Fruit fly (Drosophila melanogaster): ENCODE data around the gene Fum3.
A peak's percentile ranks its signal among the peaks of the same experiment; 100 is the strongest.

Fum3 gene

dm6 chr3L:11491222-11491873, 25.7 kb upstream of the Fum3 start (continued):
- TF ChIP-seq fd3F (GFP tag; optimal IDR thresholded peaks at IDR 0.05) = peak; percentile 65
- no peak for TF ChIP-seq CG10565 (GFP tag; optimal IDR thresholded peaks at IDR 0.05)
- peak; percentile 89 for TF ChIP-seq Med (GFP tag)
- TF ChIP-seq sr (GFP tag; IDR thresholded peaks at IDR 0.05) = no peak
- TF ChIP-seq gcm (GFP tag; optimal IDR thresholded peaks at IDR 0.05) = no peak
- TF ChIP-seq pros (GFP tag; optimal IDR thresholded peaks at IDR 0.05) = peak; percentile 57
- TF ChIP-seq jigr1 (GFP tag; IDR thresholded peaks at IDR 0.05) = no peak
- peak; percentile 23 for TF ChIP-seq CG6813 (GFP tag; optimal IDR thresholded peaks at IDR 0.05)
- no peak for TF ChIP-seq unc-4 (GFP tag; IDR thresholded peaks at IDR 0.05; ENCODE audit: partially characterized antibody)
- TF ChIP-seq tll (GFP tag; optimal IDR thresholded peaks at IDR 0.05) = peak in 1 of 2 experiments; percentile 24
- TF ChIP-seq CG6765 (GFP tag; optimal IDR thresholded peaks at IDR 0.05) = no peak
- TF ChIP-seq Rfx (GFP tag; IDR thresholded peaks at IDR 0.05) = peak; percentile 77
- TF ChIP-seq trh (GFP tag; optimal IDR thresholded peaks at IDR 0.05) = no peak
- TF ChIP-seq Fer3 (tag; optimal IDR thresholded peaks at IDR 0.05) = peak; percentile 72
- peak; percentile 70 for TF ChIP-seq CG2712 (tag; optimal IDR thresholded peaks at IDR 0.05)
- peak; percentile 43; the same call in 1 of the 2 replicates for TF ChIP-seq CG31441 (GFP tag; IDR thresholded peaks at IDR 0.05)
- TF ChIP-seq Hsf (GFP tag; optimal IDR thresholded peaks at IDR 0.05) = peak; percentile 43
- peak; percentile 50 for TF ChIP-seq fd96Cb (tag; optimal IDR thresholded peaks at IDR 0.05)
- peak; percentile 6 for TF ChIP-seq CG8388 (GFP tag; optimal IDR thresholded peaks at IDR 0.05)
- TF ChIP-seq HHEX (GFP tag; optimal IDR thresholded peaks at IDR 0.05) = peak; percentile 48
- TF ChIP-seq schlank (tag; optimal IDR thresholded peaks at IDR 0.05) = peak; percentile 8
- no peak for TF ChIP-seq CG8089 (GFP tag; optimal IDR thresholded peaks at IDR 0.05)
- no peak for TF ChIP-seq CG10462 (GFP tag; optimal IDR thresholded peaks at IDR 0.05)
- peak; percentile 31 for TF ChIP-seq mirr (GFP tag; optimal IDR thresholded peaks at IDR 0.05)
- peak; percentile 60 for TF ChIP-seq Drgx (GFP tag; IDR thresholded peaks at IDR 0.05)
- TF ChIP-seq CG7556 (GFP tag; optimal IDR thresholded peaks at IDR 0.05) = peak; percentile 49
- peak; percentile 68 for TF ChIP-seq CG13424 (tag; optimal IDR thresholded peaks at IDR 0.05)
- peak; percentile 55 for TF ChIP-seq CG10147 (GFP tag; optimal IDR thresholded peaks at IDR 0.05)
- TF ChIP-seq Gsc (GFP tag; IDR thresholded peaks at IDR 0.05) = no peak
- peak; percentile 57 for TF ChIP-seq CG7786 (GFP tag; optimal IDR thresholded peaks at IDR 0.05)
- TF ChIP-seq CG5180 (GFP tag; optimal IDR thresholded peaks at IDR 0.05) = peak; percentile 3
- TF ChIP-seq danr (GFP tag; IDR thresholded peaks at IDR 0.05) = peak; percentile 58; the same call in 1 of the 2 replicates
- peak; percentile 59 for TF ChIP-seq ap (GFP tag; IDR thresholded peaks at IDR 0.05)
- peak in 1 of 2 experiments; percentile 13 for TF ChIP-seq Hr78 (GFP tag; optimal IDR thresholded peaks at IDR 0.05)
- peak; percentile 7 for TF ChIP-seq CG1602 (GFP tag; optimal IDR thresholded peaks at IDR 0.05)
- TF ChIP-seq ttk (GFP tag; IDR thresholded peaks at IDR 0.05) = peak; percentile 70; the same call in 1 of the 2 replicates
- no peak for TF ChIP-seq CG4617 (GFP tag; optimal IDR thresholded peaks at IDR 0.05; ENCODE audit: borderline replicate concordance)
- no peak for TF ChIP-seq rib (GFP tag; IDR thresholded peaks at IDR 0.05)
- peak; percentile 52 for TF ChIP-seq Chrac-16 (GFP tag; optimal IDR thresholded peaks at IDR 0.05)
- no peak for TF ChIP-seq zen2 (GFP tag; IDR thresholded peaks at IDR 0.05; ENCODE audit: partially characterized antibody)
- TF ChIP-seq usp (GFP tag; optimal IDR thresholded peaks at IDR 0.05) = no peak
- TF ChIP-seq sna (GFP tag; IDR thresholded peaks at IDR 0.05; ENCODE audit: partially characterized antibody) = no peak
- peak; percentile 7 for TF ChIP-seq en (GFP tag; optimal IDR thresholded peaks at IDR 0.05)
- no peak for TF ChIP-seq Asciz (GFP tag; optimal IDR thresholded peaks at IDR 0.05)
- no peak for TF ChIP-seq tna (GFP tag; IDR thresholded peaks at IDR 0.05; ENCODE audit: partially characterized antibody)
- peak; percentile 8 for TF ChIP-seq CG13123 (GFP tag; optimal IDR thresholded peaks at IDR 0.05)
- TF ChIP-seq ato (GFP tag; IDR thresholded peaks at IDR 0.05; ENCODE audit: partially characterized antibody) = no peak
- TF ChIP-seq Sox102F (GFP tag; optimal IDR thresholded peaks at IDR 0.05) = peak; percentile 67

Data from whole organism, embryonic.